Worm (Caenorhabditis elegans): ENCODE data around the gene F09G8.7.

- TF ChIP-seq him-1 (tag; optimal IDR thresholded peaks at IDR 0.05) (no peak), dao-5 (tag; optimal IDR thresholded peaks at IDR 0.05) (no peak), W03F9.2 (tag; optimal IDR thresholded peaks at IDR 0.05) (no peak)
These were observed 32.3 kb downstream of the F09G8.7 start, which contains the start of gene C02F5.5 for ce11 chrIII:8235880-8236279.
